Fruit fly (Drosophila melanogaster): ENCODE results near the gene Rsph9.
A peak's percentile ranks its signal among the peaks of the same experiment; 100 is the strongest.

Gene Rsph9

DNA sequence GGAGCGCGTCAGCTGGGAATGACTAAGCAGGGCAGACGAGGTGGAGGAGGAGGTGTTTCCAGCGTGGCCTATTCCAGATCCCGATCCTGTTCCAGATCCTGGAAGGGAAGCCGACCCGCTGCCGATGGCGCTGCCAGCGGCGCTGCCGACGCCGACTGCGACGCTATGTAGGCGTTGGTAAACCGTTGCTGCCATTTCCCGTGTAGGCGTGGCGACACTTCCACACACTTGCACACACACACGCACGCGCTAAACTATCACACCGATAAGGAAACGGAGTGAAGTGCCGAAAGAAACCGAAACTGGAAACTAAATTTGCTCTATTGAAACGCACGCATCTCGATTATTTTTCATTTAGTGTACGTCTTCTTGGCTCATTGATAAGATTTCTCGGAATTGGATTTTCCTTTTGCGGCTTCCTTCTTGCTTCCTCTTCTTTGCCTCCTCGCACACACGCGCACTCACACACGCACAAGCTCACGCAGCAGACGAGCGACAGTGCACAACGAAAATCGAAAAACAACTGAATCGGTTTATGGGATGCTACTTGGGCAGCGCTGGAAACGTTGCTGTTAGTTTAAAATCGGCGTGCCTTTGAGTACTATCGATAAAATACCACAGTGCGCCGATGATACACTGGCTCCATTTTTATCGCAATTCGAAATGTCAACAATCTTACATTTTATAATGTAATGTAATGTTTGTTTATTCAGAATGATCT lies 28.7 kb downstream of the Rsph9 start, which contains the start of gene Lrch (continued):
- TF ChIP-seq corto (GFP tag; optimal IDR thresholded peaks at IDR 0.05) (no peak), abd-A (tag; optimal IDR thresholded peaks at IDR 0.05) (peak; percentile 74), da (GFP tag; optimal IDR thresholded peaks at IDR 0.05) (no peak), CG12769 (tag; optimal IDR thresholded peaks at IDR 0.05) (peak; percentile 45), CG15073 (GFP tag; optimal IDR thresholded peaks at IDR 0.05) (no peak), ttk (GFP tag; IDR thresholded peaks at IDR 0.05) (no peak), stwl (tag; optimal IDR thresholded peaks at IDR 0.05) (peak; percentile 56), CoRest (tag; optimal IDR thresholded peaks at IDR 0.05) (no peak), NfI (GFP tag; optimal IDR thresholded peaks at IDR 0.05) (no peak), sr (GFP tag; IDR thresholded peaks at IDR 0.05) (0 out of 3 replicates have a peak, but pooled peaks have one; percentile 9), lov (optimal IDR thresholded peaks at IDR 0.05) (no peak), lov (GFP tag; IDR thresholded peaks at IDR 0.05) (no peak), CG3065 (GFP tag; optimal IDR thresholded peaks at IDR 0.05) (peak; percentile 88), Abd-B (GFP tag; optimal IDR thresholded peaks at IDR 0.05) (no peak), CG2712 (tag; optimal IDR thresholded peaks at IDR 0.05) (peak; percentile 35), hth (optimal IDR thresholded peaks at IDR 0.05) (no peak), Ada2b (GFP tag; IDR thresholded peaks at IDR 0.05) (no peak), pho (GFP tag; optimal IDR thresholded peaks at IDR 0.05) (no peak), vnd (GFP tag; IDR thresholded peaks at IDR 0.05; ENCODE audit: partially characterized antibody) (peak; percentile 56; the same call in 2 of the 3 replicates), zf30C (GFP tag; optimal IDR thresholded peaks at IDR 0.05) (no peak), Scr (GFP tag; IDR thresholded peaks at IDR 0.05; ENCODE audit: partially characterized antibody) (peak; percentile 74), pan (optimal IDR thresholded peaks at IDR 0.05) (no peak), pan (GFP tag; optimal IDR thresholded peaks at IDR 0.05 in 1 of 2, IDR thresholded peaks at IDR 0.05 in 1 of 2) (no peak), luna (GFP tag; optimal IDR thresholded peaks at IDR 0.05) (no peak), CG1792 (GFP tag; optimal IDR thresholded peaks at IDR 0.05) (no peak), Sox102F (GFP tag; optimal IDR thresholded peaks at IDR 0.05) (no peak), CG10147 (GFP tag; optimal IDR thresholded peaks at IDR 0.05) (peak; percentile 55), CG4820 (GFP tag; optimal IDR thresholded peaks at IDR 0.05) (no peak), salm (tag; optimal IDR thresholded peaks at IDR 0.05) (no peak), Usf (GFP tag; optimal IDR thresholded peaks at IDR 0.05) (no peak), CG16813 (GFP tag; IDR thresholded peaks at IDR 0.05; ENCODE audit: partially characterized antibody) (peak; percentile 61), dmrt99B (tag; optimal IDR thresholded peaks at IDR 0.05) (peak; percentile 13), GATAe (GFP tag; conservative IDR thresholded peaks at IDR 0.05) (no peak; the same call in 1 of the 2 replicates), CG10267 (tag; optimal IDR thresholded peaks at IDR 0.05) (no peak), CG10274 (GFP tag; optimal IDR thresholded peaks at IDR 0.05) (no peak), slp2 (GFP tag; optimal IDR thresholded peaks at IDR 0.05) (no peak), CG32767 (GFP tag; IDR thresholded peaks at IDR 0.05) (peak; percentile 36; the same call in 1 of the 2 replicates), Stat92E (GFP tag; optimal IDR thresholded peaks at IDR 0.05) (peak in 1 of 3 experiments; percentile 98), ham (GFP tag; IDR thresholded peaks at IDR 0.05) (no peak), nerfin-2 (GFP tag; IDR thresholded peaks at IDR 0.05; ENCODE audit: partially characterized antibody) (peak; percentile 75), danr (GFP tag; IDR thresholded peaks at IDR 0.05) (no peak), Hr39 (optimal IDR thresholded peaks at IDR 0.05) (no peak)
